Worm (Caenorhabditis elegans): ENCODE results near the gene T26H10.2.

T26H10.2 gene

DNA sequence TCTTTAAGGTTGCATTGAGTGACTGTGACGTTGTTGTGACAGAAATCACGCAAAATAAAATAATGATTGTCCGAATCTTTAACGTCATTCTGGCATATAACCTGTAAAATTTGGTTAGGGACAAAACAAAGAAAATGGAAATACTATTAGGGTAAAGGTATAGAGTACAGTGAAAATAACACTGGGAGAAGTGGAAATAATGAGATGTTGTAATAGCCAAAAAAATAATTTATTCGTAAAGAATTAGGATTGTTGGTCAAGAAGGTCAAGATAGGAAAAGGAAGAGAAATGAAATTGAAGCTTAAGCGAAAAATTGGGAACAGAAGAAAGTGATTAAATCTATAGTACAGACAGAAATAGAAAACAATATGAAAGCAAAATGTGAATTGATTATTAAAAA is 9.4 kb downstream of the T26H10.2 start, which contains the start of gene deg-3:
Gene deg-3 (minus strand): TSS at position 101 of the 400 bp plus-strand sequence.
- TF ChIP-seq mab-5 (tag; optimal IDR thresholded peaks at IDR 0.05): no peak

DNA sequence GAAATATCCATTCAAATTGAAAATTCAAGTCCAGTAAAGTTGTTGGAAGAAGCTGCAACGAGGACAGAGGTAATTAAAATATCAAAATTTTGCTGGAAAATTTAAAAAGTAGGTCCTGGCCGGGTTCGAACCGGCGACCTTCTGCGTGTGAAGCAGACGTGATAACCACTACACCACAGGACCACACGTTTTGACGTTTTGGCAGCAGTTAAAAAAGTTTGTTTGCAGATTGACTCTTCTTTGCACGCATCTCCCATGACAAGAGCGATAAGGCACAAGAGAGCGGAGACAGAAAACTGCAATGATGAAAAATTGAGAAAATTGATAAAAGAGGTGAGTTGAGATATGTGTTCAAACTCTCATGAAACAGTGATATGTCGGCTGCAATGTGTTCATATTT is 12.3 kb downstream of the T26H10.2 start:
- no peak for TF ChIP-seq nhr-10 (tag; optimal IDR thresholded peaks at IDR 0.05)
- TF ChIP-seq nhr-21 (tag; optimal IDR thresholded peaks at IDR 0.05): peak; percentile 13
- TF ChIP-seq sma-9 (GFP tag; optimal IDR thresholded peaks at IDR 0.05): peak; percentile 63
- no peak for TF ChIP-seq sma-9 (tag; optimal IDR thresholded peaks at IDR 0.05)
- peak; percentile 65 for TF ChIP-seq snpc-4 (tag; optimal IDR thresholded peaks at IDR 0.05)
- peak; percentile 65 for TF ChIP-seq sma-3 (GFP tag; optimal IDR thresholded peaks at IDR 0.05)
- TF ChIP-seq aly-2 (tag; optimal IDR thresholded peaks at IDR 0.05): no peak
- peak; percentile 61 for TF ChIP-seq fos-1 (tag; optimal IDR thresholded peaks at IDR 0.05)
- TF ChIP-seq egl-27 (tag; optimal IDR thresholded peaks at IDR 0.05): peak; percentile 15
- peak; percentile 40 for TF ChIP-seq crh-2 (tag; optimal IDR thresholded peaks at IDR 0.05)
- peak; percentile 48 for TF ChIP-seq nhr-129 (tag; optimal IDR thresholded peaks at IDR 0.05)

DNA sequence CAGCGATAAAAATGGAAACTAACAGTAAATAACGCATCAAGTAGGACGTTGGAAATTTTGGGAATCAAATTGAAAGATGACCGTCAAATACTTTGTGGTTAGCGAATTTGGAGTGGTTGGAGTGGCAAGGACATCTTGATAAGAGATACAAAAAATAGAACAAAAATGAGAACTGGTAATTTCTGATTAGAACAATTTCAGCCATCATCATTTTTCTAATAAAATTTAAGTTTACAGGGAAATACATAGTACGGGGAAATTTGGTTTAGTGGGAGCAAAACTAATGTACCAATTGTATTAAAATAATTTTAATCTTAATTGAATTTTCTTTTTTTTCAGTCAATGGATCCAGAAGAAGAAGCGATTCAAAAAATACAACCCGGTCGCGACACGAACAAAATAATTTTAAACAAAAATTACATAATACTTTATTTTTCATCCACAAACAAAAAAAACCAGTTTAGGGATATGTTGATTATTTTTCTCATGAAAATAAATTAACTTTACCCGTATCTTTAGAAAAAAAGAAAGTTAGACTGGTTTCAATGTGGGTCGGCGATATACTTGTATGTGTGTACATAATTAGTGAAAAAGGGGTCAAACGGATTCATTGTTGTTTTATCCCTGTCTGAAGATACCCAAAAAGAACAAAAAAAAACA is 13.4 kb downstream of the T26H10.2 start, which contains the start of the genes K03B8.8 and grl-3:
Gene K03B8.8 (minus strand): TSS at position 101 of the 660 bp plus-strand sequence.
Gene grl-3 (plus strand): TSS at position 610 of the 660 bp plus-strand sequence.
- TF ChIP-seq nhr-237 (tag; optimal IDR thresholded peaks at IDR 0.05) (no peak), sem-4 (tag; optimal IDR thresholded peaks at IDR 0.05) (no peak), ceh-16 (tag; optimal IDR thresholded peaks at IDR 0.05) (no peak), lin-11 (tag; optimal IDR thresholded peaks at IDR 0.05) (no peak), lin-13 (GFP tag; optimal IDR thresholded peaks at IDR 0.05) (no peak), ZK546.5 (tag; optimal IDR thresholded peaks at IDR 0.05) (no peak), zag-1 (tag; optimal IDR thresholded peaks at IDR 0.05) (no peak), Y55F3AM.14 (GFP tag; optimal IDR thresholded peaks at IDR 0.05) (no peak), nhr-129 (tag; optimal IDR thresholded peaks at IDR 0.05) (no peak), nhr-21 (tag; optimal IDR thresholded peaks at IDR 0.05) (no peak), skn-1 (tag; optimal IDR thresholded peaks at IDR 0.05) (no peak), ceh-82 (tag; optimal IDR thresholded peaks at IDR 0.05) (no peak), nhr-23 (tag; optimal IDR thresholded peaks at IDR 0.05) (no peak), nhr-6 (tag; optimal IDR thresholded peaks at IDR 0.05) (no peak), alr-1 (tag; optimal IDR thresholded peaks at IDR 0.05) (no peak), nhr-12 (tag; optimal IDR thresholded peaks at IDR 0.05) (no peak), elt-3 (tag; optimal IDR thresholded peaks at IDR 0.05) (no peak), R02D3.7 (tag; optimal IDR thresholded peaks at IDR 0.05) (no peak), unc-39 (tag; optimal IDR thresholded peaks at IDR 0.05) (no peak)

DNA sequence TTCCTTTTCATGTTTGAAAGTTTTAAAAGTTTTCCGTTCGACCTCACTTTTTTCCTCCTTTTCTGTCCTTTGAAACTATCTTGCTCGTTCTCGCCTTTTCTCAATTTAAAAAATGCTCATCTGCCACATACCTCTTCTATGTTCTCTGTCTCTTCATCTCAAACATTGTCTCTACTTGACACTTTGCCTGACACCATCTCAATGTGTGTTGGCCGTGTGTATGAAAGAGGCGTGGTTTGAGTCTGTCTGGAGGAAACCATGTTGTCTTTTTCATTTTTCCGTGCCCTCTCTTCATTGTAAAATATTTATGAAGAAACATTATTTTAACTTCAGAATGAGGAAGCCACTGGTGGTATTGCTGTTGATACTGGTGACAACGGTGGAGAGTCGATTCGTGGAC is 17.2 kb downstream of the T26H10.2 start, which contains the start of gene K03B8.6:
Gene K03B8.6 (plus strand): TSS at position 334 of the 400 bp plus-strand sequence.
- TF ChIP-seq sma-9 (GFP tag; optimal IDR thresholded peaks at IDR 0.05): no peak
- TF ChIP-seq sma-9 (tag; optimal IDR thresholded peaks at IDR 0.05): no peak
- no peak for TF ChIP-seq zag-1 (tag; optimal IDR thresholded peaks at IDR 0.05)
- no peak for TF ChIP-seq nhr-11 (tag; optimal IDR thresholded peaks at IDR 0.05)
- TF ChIP-seq Y55F3AM.14 (GFP tag; optimal IDR thresholded peaks at IDR 0.05): no peak
- no peak for TF ChIP-seq alr-1 (tag; optimal IDR thresholded peaks at IDR 0.05)
- no peak for TF ChIP-seq ztf-4 (tag; optimal IDR thresholded peaks at IDR 0.05)
- TF ChIP-seq sma-3 (GFP tag; optimal IDR thresholded peaks at IDR 0.05): no peak
- no peak for TF ChIP-seq nhr-21 (tag; optimal IDR thresholded peaks at IDR 0.05)
- TF ChIP-seq unc-62 (GFP tag; optimal IDR thresholded peaks at IDR 0.05): no peak
- no peak for TF ChIP-seq skn-1 (tag; optimal IDR thresholded peaks at IDR 0.05)
- TF ChIP-seq C34F6.9 (tag; optimal IDR thresholded peaks at IDR 0.05): no peak
- TF ChIP-seq nhr-23 (tag; optimal IDR thresholded peaks at IDR 0.05): no peak
- no peak for TF ChIP-seq nhr-25 (tag; optimal IDR thresholded peaks at IDR 0.05)

DNA sequence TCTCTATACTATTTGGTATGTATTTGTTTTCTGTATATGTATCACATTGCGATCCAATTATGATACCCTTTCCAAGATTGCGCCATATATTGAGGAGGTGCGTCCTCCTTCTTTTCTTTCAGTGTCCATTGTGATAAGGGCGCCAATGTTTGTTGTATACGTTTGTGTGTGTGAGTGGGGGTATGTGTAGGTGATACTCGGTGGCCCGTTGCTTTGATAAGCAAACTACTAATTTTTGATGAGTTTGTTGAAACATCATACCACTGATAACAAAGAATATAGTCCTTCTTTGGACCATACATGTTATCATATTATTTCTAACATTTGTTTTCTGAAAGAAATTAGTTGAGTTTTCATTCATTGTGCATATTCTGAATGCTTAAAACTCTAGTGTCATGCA is 20.8 kb downstream of the T26H10.2 start:
- no peak for TF ChIP-seq ceh-82 (tag; optimal IDR thresholded peaks at IDR 0.05)
- peak; percentile 15 for TF ChIP-seq F13H6.1 (tag; optimal IDR thresholded peaks at IDR 0.05)
- no peak for TF ChIP-seq skn-1 (tag; optimal IDR thresholded peaks at IDR 0.05)
- no peak for TF ChIP-seq unc-39 (tag; optimal IDR thresholded peaks at IDR 0.05)
- peak; percentile 70 for TF ChIP-seq fos-1 (tag; optimal IDR thresholded peaks at IDR 0.05)
- TF ChIP-seq ztf-4 (tag; optimal IDR thresholded peaks at IDR 0.05): no peak
- TF ChIP-seq elt-1 (tag; optimal IDR thresholded peaks at IDR 0.05): no peak
- peak; percentile 45 for TF ChIP-seq crh-2 (tag; optimal IDR thresholded peaks at IDR 0.05)
- TF ChIP-seq sma-9 (GFP tag; optimal IDR thresholded peaks at IDR 0.05): peak; percentile 24
- no peak for TF ChIP-seq sma-9 (tag; optimal IDR thresholded peaks at IDR 0.05)
- no peak for TF ChIP-seq snpc-4 (tag; optimal IDR thresholded peaks at IDR 0.05)
- no peak for TF ChIP-seq sem-4 (tag; optimal IDR thresholded peaks at IDR 0.05)
- no peak for TF ChIP-seq alr-1 (tag; optimal IDR thresholded peaks at IDR 0.05)

Measured in whole organism, L2 larva.